Worm (Caenorhabditis elegans) whole organism, mixed stage, embryonic: ENCODE measurements around the gene F20G2.5.

Experiments used
- ceh-39 ChIP-seq: fragments of 150-350 bp; optimal IDR thresholded peaks from 2 replicates; lab custom pipeline; 2014; ENCODE audit warnings: missing biosample characterization, missing genetic modification characterization
- ceh-83 ChIP-seq: fragments of 200-800 bp; sonication (Bioruptor generic); optimal IDR thresholded peaks from 2 replicates; lab custom pipeline; 2018; ENCODE audit warnings: mild to moderate bottlenecking, missing genetic modification characterization, missing compliant biosample characterization
- ces-1 ChIP-seq: fragments of 150-350 bp; optimal IDR thresholded peaks from 2 replicates; lab custom pipeline; 2014; ENCODE audit warnings: missing biosample characterization, missing genetic modification reagents, missing genetic modification characterization
- cnd-1 ChIP-seq: fragments of 200-800 bp; sonication (Bioruptor generic); optimal IDR thresholded peaks from 2 replicates; lab custom pipeline; 2018; ENCODE audit warnings: mild to moderate bottlenecking, missing genetic modification characterization, missing compliant biosample characterization
- drap-1 ChIP-seq: fragments of 200-800 bp; sonication (Bioruptor generic); optimal IDR thresholded peaks from 3 replicates; lab custom pipeline; 2018; ENCODE audit warnings: mild to moderate bottlenecking, missing genetic modification characterization, missing compliant biosample characterization
- elt-1 ChIP-seq: sonication (generic microtip); optimal IDR thresholded peaks from 2 replicates; lab custom pipeline; 2017; ENCODE audit warnings: missing genetic modification characterization, mild to moderate bottlenecking, missing compliant biosample characterization, antibody characterized with exemption, moderate library complexity, borderline replicate concordance; ENCODE audit not compliant: insufficient read depth
- elt-3 ChIP-seq: fragments of 150-350 bp; optimal IDR thresholded peaks from 2 replicates; lab custom pipeline; 2014; ENCODE audit warnings: missing biosample characterization, missing genetic modification characterization
- flh-1 ChIP-seq: fragments of 200-800 bp; sonication (Bioruptor generic); optimal IDR thresholded peaks from 2 replicates; lab custom pipeline; 2018; ENCODE audit warnings: mild to moderate bottlenecking, missing genetic modification characterization, moderate library complexity, missing compliant biosample characterization
- ham-2 ChIP-seq: fragments of 200-800 bp; sonication (Bioruptor generic); optimal IDR thresholded peaks from 2 replicates; lab custom pipeline; 2018; ENCODE audit warnings: mild to moderate bottlenecking, missing genetic modification characterization, missing compliant biosample characterization
- hlh-1 ChIP-seq: fragments of 150-350 bp; optimal IDR thresholded peaks from 2 replicates; lab custom pipeline; 2014; ENCODE audit warnings: missing biosample characterization, missing genetic modification reagents, missing genetic modification characterization
- lin-13 ChIP-seq: fragments of 150-350 bp; optimal IDR thresholded peaks from 2 replicates; lab custom pipeline; 2014; ENCODE audit warnings: missing biosample characterization, missing genetic modification characterization
- lin-32 ChIP-seq: fragments of 200-800 bp; sonication (Bioruptor generic); optimal IDR thresholded peaks from 2 replicates; lab custom pipeline; 2018; ENCODE audit warnings: mild to moderate bottlenecking, missing genetic modification characterization, missing compliant biosample characterization
- lsy-2 ChIP-seq: fragments of 150-350 bp; optimal IDR thresholded peaks from 2 replicates; lab custom pipeline; 2014; ENCODE audit warnings: missing biosample characterization, missing genetic modification characterization
- mab-5 ChIP-seq: fragments of 150-350 bp; optimal IDR thresholded peaks from 2 replicates; lab custom pipeline; 2014; ENCODE audit warnings: missing biosample characterization, missing genetic modification characterization
- mep-1 ChIP-seq: fragments of 150-350 bp; optimal IDR thresholded peaks from 2 replicates; lab custom pipeline; 2017; ENCODE audit warnings: missing biosample characterization, missing genetic modification reagents, missing genetic modification characterization, inconsistent platforms
- mls-2 ChIP-seq: sonication (generic microtip); optimal IDR thresholded peaks from 2 replicates; lab custom pipeline; 2016; ENCODE audit warnings: mild to moderate bottlenecking, missing genetic modification characterization, moderate library complexity, missing compliant biosample characterization
- nhr-2 ChIP-seq: fragments of 150-350 bp; optimal IDR thresholded peaks from 2 replicates; lab custom pipeline; 2014; ENCODE audit warnings: missing biosample characterization, missing genetic modification characterization
- nhr-76 ChIP-seq: sonication (generic microtip); optimal IDR thresholded peaks from 2 replicates; lab custom pipeline; 2017; ENCODE audit warnings: missing biosample characterization, missing genetic modification characterization
- pha-4 ChIP-seq: fragments of 150-350 bp; optimal IDR thresholded peaks from 2 replicates; lab custom pipeline; 2018; ENCODE audit warnings: missing biosample characterization, missing genetic modification reagents, missing genetic modification characterization
- snpc-4 ChIP-seq: fragments of 150-350 bp; optimal IDR thresholded peaks from 2 replicates; lab custom pipeline; 2014; ENCODE audit warnings: missing biosample characterization, missing genetic modification characterization
- tbx-8 ChIP-seq: fragments of 200-800 bp; sonication (Bioruptor generic); optimal IDR thresholded peaks from 2 replicates; lab custom pipeline; 2018; ENCODE audit warnings: mild to moderate bottlenecking, missing genetic modification characterization, moderate library complexity, missing compliant biosample characterization
- unc-120 ChIP-seq: sonication (generic microtip); optimal IDR thresholded peaks from 2 replicates; lab custom pipeline; 2017; ENCODE audit warnings: missing genetic modification characterization, missing compliant biosample characterization; ENCODE audit not compliant: poor library complexity, severe bottlenecking
- unc-39 ChIP-seq: fragments of 150-350 bp; optimal IDR thresholded peaks from 2 replicates; lab custom pipeline; 2014; ENCODE audit warnings: missing biosample characterization, missing genetic modification characterization
- unc-62 ChIP-seq: fragments of 150-350 bp; optimal IDR thresholded peaks from 2 replicates; lab custom pipeline; 2014; ENCODE audit warnings: missing biosample characterization, missing genetic modification reagents, missing genetic modification characterization
- ztf-11 ChIP-seq: fragments of 150-350 bp; optimal IDR thresholded peaks from 2 replicates; lab custom pipeline; 2014; ENCODE audit warnings: missing biosample characterization, missing genetic modification characterization

The F20G2.5 gene

ce11 chrV:13816877-13817276 lies 45.6 kb downstream of the F20G2.5 start, which contains the start of gene F55B12.2:
TSS of gene F55B12.2 (minus strand) at chrV:13816977.
- no peak for TF ChIP-seq ztf-11 (tag; lab: Kevin White, UChicago)
- no peak for TF ChIP-seq unc-62 (GFP tag; lab: Kevin White, UChicago)
- no peak for TF ChIP-seq unc-39
- no peak for TF ChIP-seq elt-1 (tag; lab: Kevin White, UChicago)
- no peak for TF ChIP-seq nhr-2 (tag; lab: Kevin White, UChicago)
- TF ChIP-seq elt-3 (tag; lab: Kevin White, UChicago): no peak
- TF ChIP-seq tbx-8 (GFP tag; lab: Kevin White, UChicago): no peak
- no peak for TF ChIP-seq ces-1 (GFP tag; lab: Kevin White, UChicago)
- TF ChIP-seq lin-32 (GFP tag; lab: Kevin White, UChicago): no peak
- TF ChIP-seq ham-2: no peak
- no peak for TF ChIP-seq lsy-2
- no peak for TF ChIP-seq mab-5 (tag; lab: Kevin White, UChicago)
- TF ChIP-seq nhr-76: no peak
- TF ChIP-seq unc-120 (tag; lab: Kevin White, UChicago): no peak

DNA sequence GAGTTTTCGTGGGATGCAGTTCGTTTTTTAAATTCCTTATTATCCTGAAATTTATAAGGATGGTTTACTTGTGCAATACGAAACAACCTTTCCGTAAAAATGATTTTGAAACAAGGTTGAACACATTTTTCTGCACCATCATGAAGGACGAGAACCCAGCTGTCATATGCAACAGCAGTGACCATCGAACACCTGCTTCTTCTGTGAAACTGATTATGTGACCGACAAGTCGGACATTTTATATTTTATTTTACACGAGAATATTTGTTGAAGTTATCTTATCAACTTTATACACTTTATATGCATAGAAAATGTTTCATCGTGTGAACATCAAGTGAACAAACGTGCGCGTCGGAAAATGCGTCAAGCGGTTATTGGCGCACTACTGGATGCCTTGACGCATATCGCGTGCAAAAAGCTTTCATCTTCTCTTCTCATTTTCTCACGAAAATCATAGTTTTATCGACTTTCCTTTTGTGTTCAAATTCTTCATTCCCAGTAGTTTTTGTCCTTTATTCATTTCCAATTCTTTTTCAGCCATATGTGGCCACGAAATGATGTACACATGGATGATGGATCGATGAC lies 47.6 kb downstream of the F20G2.5 start, which contains the start of gene sel-10:
TSS of gene sel-10 (plus strand) at position 538 of the 585 bp plus-strand sequence.
- TF ChIP-seq nhr-2 (tag; lab: Kevin White, UChicago) (no peak), lsy-2 (peak; percentile 67), snpc-4 (tag; lab: Kevin White, UChicago) (no peak), elt-1 (tag; lab: Kevin White, UChicago) (no peak), lin-32 (GFP tag; lab: Kevin White, UChicago) (peak; percentile 55), flh-1 (GFP tag; lab: Kevin White, UChicago) (no peak), mep-1 (tag; lab: Kevin White, UChicago) (peak; percentile 63), lin-13 (tag; lab: Kevin White, UChicago) (peak; percentile 61), drap-1 (GFP tag; lab: Kevin White, UChicago) (peak; percentile 23), pha-4 (peak; percentile 60), unc-62 (GFP tag; lab: Kevin White, UChicago) (no peak), unc-120 (tag; lab: Kevin White, UChicago) (no peak), hlh-1 (peak; percentile 51)

ce11 chrV:13822752-13823151 lies 51.4 kb downstream of the F20G2.5 start, which contains the start of gene hpo-31:
TSS of gene hpo-31 (plus strand) at chrV:13823052.
- TF ChIP-seq hlh-1: no peak
- no peak for TF ChIP-seq unc-39
- no peak for TF ChIP-seq drap-1 (GFP tag; lab: Kevin White, UChicago)
- no peak for TF ChIP-seq ceh-39 (tag; lab: Kevin White, UChicago)
- no peak for TF ChIP-seq cnd-1 (tag; lab: Kevin White, UChicago)
- no peak for TF ChIP-seq ceh-83 (GFP tag; lab: Kevin White, UChicago)
- TF ChIP-seq mls-2: no peak
